Worm (Caenorhabditis elegans) whole organism, late embryonic: ENCODE results near the gene him-10.
A peak's percentile ranks its signal among the peaks of the same experiment; 100 is the strongest.

Source experiments
- C08G9.2 ChIP-seq: sonication (generic microtip); optimal IDR thresholded peaks from 2 replicates; lab custom pipeline; 2016; ENCODE audit warnings: mild to moderate bottlenecking, missing genetic modification characterization, moderate library complexity, missing compliant biosample characterization
- C38D4.7 ChIP-seq: fragments of 200-800 bp; sonication (Bioruptor generic); optimal IDR thresholded peaks from 2 replicates; lab custom pipeline; 2018; ENCODE audit warnings: mild to moderate bottlenecking, missing genetic modification characterization, moderate library complexity, missing compliant biosample characterization
- F13H6.1 ChIP-seq: sonication (generic microtip); optimal IDR thresholded peaks from 2 replicates; lab custom pipeline; 2016; ENCODE audit warnings: missing genetic modification characterization, missing compliant biosample characterization
- T23F11.4 ChIP-seq: fragments of 200-800 bp; sonication (Bioruptor generic); optimal IDR thresholded peaks from 2 replicates; lab custom pipeline; 2018; ENCODE audit warnings: mild to moderate bottlenecking, missing genetic modification characterization, missing compliant biosample characterization
- ahr-1 ChIP-seq: sonication (generic microtip); optimal IDR thresholded peaks from 2 replicates; lab custom pipeline; 2016; ENCODE audit warnings: missing genetic modification characterization, missing compliant biosample characterization
- ama-1 ChIP-seq: fragments of 150-350 bp; optimal IDR thresholded peaks from 2 replicates; lab custom pipeline; 2014
- ceh-14 ChIP-seq: sonication (generic microtip); optimal IDR thresholded peaks from 2 replicates; lab custom pipeline; 2016; ENCODE audit warnings: missing genotype, missing genetic modification characterization, missing compliant biosample characterization
- ceh-18 ChIP-seq: sonication (generic microtip); optimal IDR thresholded peaks from 2 replicates; lab custom pipeline; 2016; ENCODE audit warnings: missing genetic modification characterization, missing compliant biosample characterization
- ceh-24 ChIP-seq: sonication (generic microtip); optimal IDR thresholded peaks from 2 replicates; lab custom pipeline; 2016; ENCODE audit warnings: mild to moderate bottlenecking, missing genetic modification characterization, missing compliant biosample characterization
- ceh-31 ChIP-seq: sonication (generic microtip); optimal IDR thresholded peaks from 2 replicates; lab custom pipeline; 2016; ENCODE audit warnings: missing genetic modification characterization, missing compliant biosample characterization
- ceh-34 ChIP-seq: sonication (generic microtip); optimal IDR thresholded peaks from 2 replicates; lab custom pipeline; 2016; ENCODE audit warnings: mild to moderate bottlenecking, missing genetic modification characterization, missing compliant biosample characterization
- ceh-48 ChIP-seq: sonication (generic microtip); optimal IDR thresholded peaks from 2 replicates; lab custom pipeline; 2016; ENCODE audit warnings: missing genetic modification characterization, inconsistent platforms, missing compliant biosample characterization
- che-1 ChIP-seq: sonication (generic microtip); optimal IDR thresholded peaks from 2 replicates; lab custom pipeline; 2016; ENCODE audit warnings: mild to moderate bottlenecking, missing genetic modification characterization, missing compliant biosample characterization
- dmd-4 ChIP-seq: sonication (generic microtip); optimal IDR thresholded peaks from 2 replicates; lab custom pipeline; 2016; ENCODE audit warnings: borderline replicate concordance, missing genetic modification characterization, missing compliant biosample characterization
- elt-2 ChIP-seq: sonication (generic microtip); optimal IDR thresholded peaks from 2 replicates; lab custom pipeline; 2016; ENCODE audit warnings: missing genetic modification reagents, missing genetic modification characterization, missing compliant biosample characterization
- ets-4 ChIP-seq: sonication (generic microtip); optimal IDR thresholded peaks from 2 replicates; lab custom pipeline; 2016; ENCODE audit warnings: missing genetic modification characterization, missing compliant biosample characterization
- eyg-1 ChIP-seq: sonication (generic microtip); optimal IDR thresholded peaks from 2 replicates; lab custom pipeline; 2016; ENCODE audit warnings: missing genotype, missing genetic modification characterization, missing compliant biosample characterization
- fkh-6 ChIP-seq: sonication (generic microtip); optimal IDR thresholded peaks from 2 replicates; lab custom pipeline; 2016; ENCODE audit warnings: missing genetic modification characterization, missing compliant biosample characterization
- hlh-13 ChIP-seq: fragments of 200-800 bp; sonication (Bioruptor generic); optimal IDR thresholded peaks from 2 replicates; lab custom pipeline; 2018; ENCODE audit warnings: mild to moderate bottlenecking, missing genetic modification characterization, missing compliant biosample characterization
- hlh-30 ChIP-seq: sonication (generic microtip); optimal IDR thresholded peaks from 2 replicates; lab custom pipeline; 2017; ENCODE audit warnings: antibody characterized with exemption, missing genetic modification characterization, missing compliant biosample characterization; ENCODE audit not compliant: insufficient read depth
- hlh-8 ChIP-seq: sonication (generic microtip); optimal IDR thresholded peaks from 2 replicates; lab custom pipeline; 2016; ENCODE audit warnings: missing genotype, missing genetic modification characterization, missing compliant biosample characterization
- lim-6 ChIP-seq: sonication (generic microtip); optimal IDR thresholded peaks from 2 replicates; lab custom pipeline; 2016; ENCODE audit warnings: missing genetic modification characterization, missing compliant biosample characterization
- mec-3 ChIP-seq: sonication (generic microtip); optimal IDR thresholded peaks from 2 replicates; lab custom pipeline; 2016; ENCODE audit warnings: borderline replicate concordance, missing genetic modification characterization, missing compliant biosample characterization
- nhr-232 ChIP-seq: sonication (generic microtip); optimal IDR thresholded peaks from 2 replicates; lab custom pipeline; 2016; ENCODE audit warnings: missing genetic modification characterization, missing compliant biosample characterization
- npax-4 ChIP-seq: sonication (generic microtip); optimal IDR thresholded peaks from 2 replicates; lab custom pipeline; 2016; ENCODE audit warnings: missing genetic modification characterization, missing compliant biosample characterization
- odd-2 ChIP-seq: sonication (generic microtip); optimal IDR thresholded peaks from 2 replicates; lab custom pipeline; 2017; ENCODE audit warnings: antibody characterized with exemption, mild to moderate bottlenecking, missing genetic modification characterization, missing compliant biosample characterization
- pag-3 ChIP-seq: sonication (generic microtip); optimal IDR thresholded peaks from 2 replicates; lab custom pipeline; 2016; ENCODE audit warnings: missing compliant biosample characterization, missing genetic modification characterization, borderline replicate concordance
- pha-2 ChIP-seq: sonication (generic microtip); optimal IDR thresholded peaks from 2 replicates; lab custom pipeline; 2017; ENCODE audit warnings: mild to moderate bottlenecking, missing genetic modification characterization, missing compliant biosample characterization
- pros-1 ChIP-seq: fragments of 150-350 bp; optimal IDR thresholded peaks from 2 replicates; lab custom pipeline; 2014; ENCODE audit warnings: missing biosample characterization, missing genetic modification reagents, missing genetic modification characterization
- sdc-2 ChIP-seq: sonication (generic microtip); optimal IDR thresholded peaks from 2 replicates; lab custom pipeline; 2016; ENCODE audit warnings: missing genotype, missing genetic modification characterization, missing compliant biosample characterization
- sox-2 ChIP-seq: fragments of 200-800 bp; sonication (Bioruptor generic); IDR thresholded peaks from 2 replicates; pipeline ENCODE4 v1.3.6; 2022; ENCODE audit warnings: missing genetic modification reagents, missing genetic modification characterization, missing compliant biosample characterization
- sox-4 ChIP-seq: sonication (generic microtip); optimal IDR thresholded peaks from 2 replicates; lab custom pipeline; 2017; ENCODE audit warnings: mild to moderate bottlenecking, missing genetic modification characterization, inconsistent platforms, missing compliant biosample characterization
- tbx-7 ChIP-seq: sonication (generic microtip); optimal IDR thresholded peaks from 2 replicates; lab custom pipeline; 2016; ENCODE audit warnings: missing genotype, missing genetic modification characterization, missing compliant biosample characterization
- ttx-3 ChIP-seq: sonication (generic microtip); optimal IDR thresholded peaks from 2 replicates; lab custom pipeline; 2016; ENCODE audit warnings: missing genetic modification reagents, missing genetic modification characterization, missing compliant biosample characterization
- unc-3 ChIP-seq, 2 experiments: fragments of 200-800 bp in 1 of 2; sonication (Bioruptor generic) in 1 of 2; sonication (generic microtip) in 1 of 2; conservative IDR thresholded peaks in 1 of 2; optimal IDR thresholded peaks in 1 of 2; 2 replicates each; pipeline versions ENCODE4 v1.3.6 to Lab custom; 2016 to 2022; ENCODE audit warnings: missing compliant biosample characterization in 2 of 2, missing genetic modification characterization in 2 of 2, missing genetic modification reagents in 1 of 2
- unc-42 ChIP-seq: sonication (generic microtip); optimal IDR thresholded peaks from 2 replicates; lab custom pipeline; 2016; ENCODE audit warnings: missing genotype, missing genetic modification characterization, missing compliant biosample characterization
- unc-86 ChIP-seq: sonication (generic microtip); optimal IDR thresholded peaks from 2 replicates; lab custom pipeline; 2016; ENCODE audit warnings: missing genetic modification characterization, missing compliant biosample characterization
- zip-5 ChIP-seq: sonication (generic microtip); optimal IDR thresholded peaks from 2 replicates; lab custom pipeline; 2016; ENCODE audit warnings: missing genetic modification characterization, missing compliant biosample characterization
- ztf-16 ChIP-seq: sonication (generic microtip); optimal IDR thresholded peaks from 2 replicates; lab custom pipeline; 2017; ENCODE audit warnings: missing genetic modification characterization, missing compliant biosample characterization

The him-10 gene

ce11 chrIII:5824450-5824972 lies 21.5 kb downstream of the him-10 start:
- TF ChIP-seq ets-4: no peak
- peak; percentile 26 for TF ChIP-seq ceh-31

DNA sequence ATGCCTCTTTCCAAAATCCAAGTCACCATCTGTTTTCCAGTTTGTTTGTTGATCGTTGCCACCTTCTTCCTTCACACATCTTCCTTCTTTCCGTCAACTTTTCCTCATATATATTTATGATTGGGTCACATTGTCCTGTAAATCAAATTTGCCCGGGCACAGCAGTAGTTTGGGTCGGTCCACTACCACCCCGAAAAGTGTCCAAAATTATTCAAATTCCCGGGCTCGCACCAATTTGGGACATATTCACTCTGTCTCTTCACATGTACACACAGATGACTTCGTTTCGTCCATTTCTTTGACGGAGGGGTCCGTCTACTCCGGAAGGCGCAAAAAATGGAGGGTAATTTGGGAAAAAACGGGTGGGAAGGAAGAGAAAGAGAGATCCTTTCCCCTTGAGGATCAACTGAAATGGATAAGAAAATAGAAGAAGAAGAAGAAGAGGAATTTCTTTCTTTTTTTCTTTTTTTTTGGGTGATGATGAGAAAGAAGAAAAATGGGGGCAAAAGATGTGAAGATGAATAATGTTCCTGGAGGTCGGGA lies 23.9 kb downstream of the him-10 start:
- TF ChIP-seq C38D4.7 (GFP tag; lab: Kevin White, UChicago) (no peak), unc-86 (no peak), ceh-14 (tag; lab: Kevin White, UChicago) (no peak), unc-42 (tag; lab: Kevin White, UChicago) (peak; percentile 95), ets-4 (peak; percentile 19), ceh-34 (tag; lab: Kevin White, UChicago) (no peak), sox-4 (tag; lab: Kevin White, UChicago) (no peak), pha-2 (tag; lab: Kevin White, UChicago) (no peak), eyg-1 (tag; lab: Kevin White, UChicago) (no peak), ahr-1 (no peak), sox-2 (GFP tag; lab: Robert Waterston, UW) (no peak)

DNA sequence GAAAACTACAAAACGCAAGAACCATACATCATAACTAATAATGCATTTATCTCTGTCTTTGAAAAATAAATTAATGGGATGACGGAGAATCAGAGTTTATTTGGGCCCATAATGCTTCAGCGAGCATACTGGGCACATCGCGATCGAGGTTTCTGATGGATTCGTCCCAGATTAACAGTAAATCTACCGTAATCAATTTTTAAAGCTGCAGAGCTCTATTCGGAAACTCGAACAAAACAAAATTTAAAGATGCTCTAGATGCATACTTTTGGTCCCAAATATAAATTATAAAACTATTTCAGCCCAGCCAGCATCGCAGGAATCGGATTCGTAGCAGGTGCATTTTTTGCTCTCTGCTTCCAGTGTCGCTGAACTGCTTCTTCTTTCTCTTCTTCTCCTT lies 25.0 kb downstream of the him-10 start:
- TF ChIP-seq ttx-3 (tag; lab: Kevin White, UChicago): no peak
- TF ChIP-seq che-1 (tag; lab: Kevin White, UChicago): peak; percentile 23
- no peak for TF ChIP-seq elt-2 (tag; lab: Kevin White, UChicago)

- no peak for TF ChIP-seq pag-3 (tag; lab: Kevin White, UChicago)
- no peak for TF ChIP-seq unc-3 (GFP tag; conservative IDR thresholded peaks at IDR 0.05; lab: Robert Waterston, UW)
- no peak for TF ChIP-seq unc-3 (tag; optimal IDR thresholded peaks at IDR 0.05; lab: Kevin White, UChicago)
- no peak for TF ChIP-seq lim-6 (tag; lab: Kevin White, UChicago)
- no peak for TF ChIP-seq mec-3 (tag; lab: Kevin White, UChicago)
- TF ChIP-seq F13H6.1: no peak
- no peak for TF ChIP-seq npax-4 (tag; lab: Kevin White, UChicago)
- TF ChIP-seq ahr-1: no peak
- TF ChIP-seq hlh-30 (tag; lab: Kevin White, UChicago): no peak
- no peak for TF ChIP-seq ceh-14 (tag; lab: Kevin White, UChicago)
- no peak for TF ChIP-seq ceh-18 (tag; lab: Kevin White, UChicago)
- no peak for TF ChIP-seq ama-1 (lab: Kevin White, UChicago)
- no peak for TF ChIP-seq odd-2 (tag; lab: Kevin White, UChicago)
- TF ChIP-seq unc-86: no peak
- TF ChIP-seq unc-42 (tag; lab: Kevin White, UChicago): no peak
Observed at ce11 chrIII:5832442-5832841, 29.4 kb downstream of the him-10 start.

DNA sequence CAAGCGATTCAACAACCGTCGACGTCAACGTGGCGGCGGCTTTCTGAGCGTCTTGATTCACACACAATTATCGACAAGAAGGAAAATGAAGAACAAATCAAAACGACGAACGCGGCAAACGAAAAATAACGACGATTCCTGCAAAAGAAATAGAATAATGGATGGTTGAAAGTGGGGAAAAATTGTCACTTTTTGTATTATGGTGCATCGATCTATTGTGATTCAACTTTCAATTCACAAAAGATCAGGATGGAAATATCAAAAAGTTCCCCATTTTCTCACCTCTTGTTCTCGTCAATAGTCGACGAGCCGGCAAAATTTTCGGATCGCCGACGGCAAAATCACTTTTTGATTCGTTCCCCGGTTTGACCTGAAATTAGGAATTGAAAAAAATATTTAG lies 30.3 kb downstream of the him-10 start, which contains the start of the genes R12B2.13 and mdt-15:
Gene R12B2.13 (minus strand): TSS at position 101 of the 400 bp plus-strand sequence.
Gene mdt-15 (minus strand): TSS at position 376 of the 400 bp plus-strand sequence.
- TF ChIP-seq lim-6 (tag; lab: Kevin White, UChicago): no peak
- no peak for TF ChIP-seq sdc-2 (tag; lab: Kevin White, UChicago)
- no peak for TF ChIP-seq ceh-48 (tag; lab: Kevin White, UChicago)
- no peak for TF ChIP-seq pros-1
- TF ChIP-seq zip-5 (tag; lab: Kevin White, UChicago): no peak
- TF ChIP-seq ztf-16 (tag; lab: Kevin White, UChicago): no peak
- TF ChIP-seq T23F11.4 (GFP tag; lab: Kevin White, UChicago): no peak
- no peak for TF ChIP-seq fkh-6
- TF ChIP-seq eyg-1 (tag; lab: Kevin White, UChicago): no peak
- no peak for TF ChIP-seq unc-86
- TF ChIP-seq C08G9.2 (tag; lab: Kevin White, UChicago): no peak
- no peak for TF ChIP-seq hlh-13 (GFP tag; lab: Kevin White, UChicago)
- no peak for TF ChIP-seq unc-42 (tag; lab: Kevin White, UChicago)
- no peak for TF ChIP-seq ceh-24
- TF ChIP-seq tbx-7: no peak
- no peak for TF ChIP-seq dmd-4 (tag; lab: Kevin White, UChicago)
- no peak for TF ChIP-seq ttx-3 (tag; lab: Kevin White, UChicago)
- no peak for TF ChIP-seq hlh-8 (tag; lab: Kevin White, UChicago)
- no peak for TF ChIP-seq nhr-232 (tag; lab: Kevin White, UChicago)
- no peak for TF ChIP-seq ceh-14 (tag; lab: Kevin White, UChicago)
